Worm (Caenorhabditis elegans): ENCODE measurements around the gene cdc-25.2.

Gene cdc-25.2

ce11 chrV:1623429-1623828, 56.6 kb downstream of the cdc-25.2 start:
- TF ChIP-seq aha-1 (tag) (peak; percentile 94), php-3 (GFP tag; IDR thresholded peaks at IDR 0.05) (no peak)

ce11 chrV:1624340-1624739, 57.5 kb downstream of the cdc-25.2 start, which contains the start of gene nhr-110:
Gene nhr-110, minus strand, starts transcription at chrV:1624440.
- TF ChIP-seq nhr-102 (tag; optimal IDR thresholded peaks at IDR 0.05), result no peak
- no peak for TF ChIP-seq hmg-1.1 (GFP tag; IDR thresholded peaks at IDR 0.05)
- TF ChIP-seq rbr-2 (tag; optimal IDR thresholded peaks at IDR 0.05), result no peak
- peak in 1 of 2 experiments; percentile 46 for TF ChIP-seq unc-62 (GFP tag; optimal IDR thresholded peaks at IDR 0.05 in 1 of 2)
- no peak for TF ChIP-seq unc-62 (tag; optimal IDR thresholded peaks at IDR 0.05)
- TF ChIP-seq spr-3 (GFP tag; optimal IDR thresholded peaks at IDR 0.05), result no peak
- TF ChIP-seq dpl-1 (GFP tag; optimal IDR thresholded peaks at IDR 0.05), result no peak
- TF ChIP-seq nhr-28 (tag; optimal IDR thresholded peaks at IDR 0.05), result peak; percentile 16
- TF ChIP-seq daf-16 (GFP tag; optimal IDR thresholded peaks at IDR 0.05), result no peak
- peak; percentile 47 for TF ChIP-seq daf-16 (tag; optimal IDR thresholded peaks at IDR 0.05)
- TF ChIP-seq set-16 (GFP tag; IDR thresholded peaks at IDR 0.05), result no peak
- TF ChIP-seq dve-1 (tag; optimal IDR thresholded peaks at IDR 0.05; ENCODE audit: insufficient read depth), result peak; percentile 33

ce11 chrV:1626720-1627119, 59.8 kb downstream of the cdc-25.2 start, which contains the start of gene nhr-237:
Gene nhr-237, minus strand, starts transcription at chrV:1626820.
- TF ChIP-seq F26F4.8 (GFP tag; conservative IDR thresholded peaks at IDR 0.05), result no peak
- TF ChIP-seq rbr-2 (tag; optimal IDR thresholded peaks at IDR 0.05), result no peak

ce11 chrV:1627269-1627668, 60.4 kb downstream of the cdc-25.2 start:
- TF ChIP-seq tra-1 (GFP tag; IDR thresholded peaks at IDR 0.05), result no peak
- no peak for TF ChIP-seq dmd-9 (GFP tag; IDR thresholded peaks at IDR 0.05)
- TF ChIP-seq D1046.2 (GFP tag; IDR thresholded peaks at IDR 0.05), result no peak
- TF ChIP-seq hmg-1.1 (GFP tag; IDR thresholded peaks at IDR 0.05), result no peak
- TF ChIP-seq lir-3 (tag; optimal IDR thresholded peaks at IDR 0.05), result no peak
- TF ChIP-seq daf-16 (GFP tag; optimal IDR thresholded peaks at IDR 0.05), result no peak
- no peak for TF ChIP-seq daf-16 (tag; optimal IDR thresholded peaks at IDR 0.05)
- TF ChIP-seq mes-2 (tag; optimal IDR thresholded peaks at IDR 0.05; ENCODE audit: poor library complexity, severe bottlenecking), result peak; percentile 21
- no peak for TF ChIP-seq nhr-10 (tag; optimal IDR thresholded peaks at IDR 0.05)
- peak; percentile 95 for TF ChIP-seq nhr-77 (tag; optimal IDR thresholded peaks at IDR 0.05)
- TF ChIP-seq lin-39 (tag; optimal IDR thresholded peaks at IDR 0.05), result no peak
- no peak for TF ChIP-seq cey-2 (tag; optimal IDR thresholded peaks at IDR 0.05; ENCODE audit: borderline replicate concordance, insufficient read depth)
- no peak for TF ChIP-seq mdt-29 (GFP tag; IDR thresholded peaks at IDR 0.05)
- TF ChIP-seq madf-9 (GFP tag; conservative IDR thresholded peaks at IDR 0.05), result no peak
- no peak for TF ChIP-seq Y75B8A.6 (GFP tag; IDR thresholded peaks at IDR 0.05)
- TF ChIP-seq set-16 (GFP tag; IDR thresholded peaks at IDR 0.05), result no peak
- TF ChIP-seq mep-1 (tag; optimal IDR thresholded peaks at IDR 0.05), result peak; percentile 23
- TF ChIP-seq lin-1 (GFP tag; IDR thresholded peaks at IDR 0.05), result no peak
- peak; percentile 100 for TF ChIP-seq nhr-28 (tag; optimal IDR thresholded peaks at IDR 0.05)
- no peak for TF ChIP-seq snpc-4 (tag; optimal IDR thresholded peaks at IDR 0.05)
- no peak for TF ChIP-seq skn-1 (tag; optimal IDR thresholded peaks at IDR 0.05)
- peak; percentile 71; the same call in 1 of the 2 replicates for TF ChIP-seq nhr-42 (GFP tag; IDR thresholded peaks at IDR 0.05)
- TF ChIP-seq lin-15B (tag; optimal IDR thresholded peaks at IDR 0.05), result no peak
- TF ChIP-seq nhr-102 (tag; optimal IDR thresholded peaks at IDR 0.05), result no peak
- no peak for TF ChIP-seq daf-12 (tag; optimal IDR thresholded peaks at IDR 0.05)
- TF ChIP-seq lin-29 (GFP tag; IDR thresholded peaks at IDR 0.05), result no peak
- no peak for TF ChIP-seq gei-8 (GFP tag; optimal IDR thresholded peaks at IDR 0.05)
- no peak for TF ChIP-seq F26F4.8 (GFP tag; conservative IDR thresholded peaks at IDR 0.05)
- no peak for TF ChIP-seq aly-2 (tag; optimal IDR thresholded peaks at IDR 0.05)
- no peak for TF ChIP-seq F44E2.7 (GFP tag; IDR thresholded peaks at IDR 0.05)
- no peak for TF ChIP-seq ama-1 (optimal IDR thresholded peaks at IDR 0.05)
- TF ChIP-seq ztf-7 (tag; optimal IDR thresholded peaks at IDR 0.05), result no peak
- TF ChIP-seq dmd-6 (GFP tag; IDR thresholded peaks at IDR 0.05), result peak; percentile 39
- peak in 1 of 2 experiments; percentile 37 for TF ChIP-seq mdl-1 (tag; optimal IDR thresholded peaks at IDR 0.05)
- TF ChIP-seq dve-1 (tag; optimal IDR thresholded peaks at IDR 0.05; ENCODE audit: insufficient read depth), result peak; percentile 6
- TF ChIP-seq aha-1 (tag), result peak; percentile 25
- TF ChIP-seq R02D3.7 (tag; optimal IDR thresholded peaks at IDR 0.05), result no peak
- TF ChIP-seq zip-11 (GFP tag; IDR thresholded peaks at IDR 0.05), result no peak
- TF ChIP-seq mxl-3 (GFP tag; optimal IDR thresholded peaks at IDR 0.05), result peak; percentile 23
- TF ChIP-seq nhr-237 (tag; optimal IDR thresholded peaks at IDR 0.05), result no peak
